Fruit fly (Drosophila melanogaster): Measurements from ENCODE around the gene Sdr.

DNA sequence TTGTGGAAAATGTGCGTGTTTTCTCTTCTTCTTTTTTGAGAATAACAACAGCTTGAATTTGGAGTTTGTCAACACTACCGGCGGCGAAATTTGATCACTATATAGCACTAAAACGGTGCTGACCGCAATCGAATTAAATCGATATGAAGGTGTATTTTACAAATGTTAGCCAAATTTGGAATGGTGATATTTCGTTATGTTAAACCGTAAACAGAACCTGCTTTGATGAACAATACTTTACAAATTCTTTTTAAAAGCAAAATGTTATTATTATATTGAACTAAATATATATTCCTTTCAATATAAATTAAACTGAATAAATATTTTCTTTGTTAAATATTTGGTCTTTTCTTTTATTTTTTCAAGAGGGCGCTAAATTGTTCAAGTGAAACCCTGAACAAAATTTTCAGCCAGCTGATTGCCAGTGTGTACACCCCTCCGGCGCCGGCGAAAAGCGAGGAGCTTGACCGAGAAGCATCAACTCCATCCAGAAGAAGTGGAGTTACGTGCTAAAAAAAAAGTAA lies 32.4 kb upstream of the Sdr start, which contains the start of the genes Rrp6, CG33331 and CG33332:
- TF ChIP-seq fkh (GFP tag; optimal IDR thresholded peaks at IDR 0.05): no peak
- peak; percentile 41 for TF ChIP-seq Gug (GFP tag; IDR thresholded peaks at IDR 0.05)
- TF ChIP-seq CG15336 (GFP tag; IDR thresholded peaks at IDR 0.05): peak; percentile 66
- peak; percentile 69 for TF ChIP-seq CG6792 (GFP tag; optimal IDR thresholded peaks at IDR 0.05)
- TF ChIP-seq CG7368 (GFP tag; optimal IDR thresholded peaks at IDR 0.05): no peak
- no peak for TF ChIP-seq topi (GFP tag; optimal IDR thresholded peaks at IDR 0.05)
- no peak for TF ChIP-seq Lpt (GFP tag; optimal IDR thresholded peaks at IDR 0.05)
- no peak for TF ChIP-seq CG9139 (GFP tag; optimal IDR thresholded peaks at IDR 0.05)
- TF ChIP-seq Met (GFP tag; optimal IDR thresholded peaks at IDR 0.05): no peak
- no peak for TF ChIP-seq svp (GFP tag)
- TF ChIP-seq CG11762 (GFP tag; optimal IDR thresholded peaks at IDR 0.05; ENCODE audit: insufficient read depth): no peak
- no peak for TF ChIP-seq CG6808 (GFP tag; optimal IDR thresholded peaks at IDR 0.05)
- no peak for TF ChIP-seq dsx (GFP tag; optimal IDR thresholded peaks at IDR 0.05; ENCODE audit: poor library complexity, severe bottlenecking)
- TF ChIP-seq fd85E (GFP tag; optimal IDR thresholded peaks at IDR 0.05): no peak

All from whole organism, prepupa.